Worm (Caenorhabditis elegans) whole organism, young adult: Measurements from ENCODE around the gene F42D1.4.
A peak's percentile ranks its signal among the peaks of the same experiment; 100 is the strongest.

ENCODE experiments used
- B0019.2 ChIP-seq: fragments of 200-800 bp; sonication (Bioruptor generic); conservative IDR thresholded peaks from 2 replicates; pipeline ENCODE4 v1.3.6; 2022; ENCODE audit warnings: missing genetic modification reagents, missing genetic modification characterization, missing compliant biosample characterization
- B0035.1 ChIP-seq: sonication (generic microtip); optimal IDR thresholded peaks from 2 replicates; lab custom pipeline; 2016; ENCODE audit warnings: missing genetic modification characterization, mild to moderate bottlenecking, missing compliant biosample characterization, missing genotype, missing genetic modification reagents
- B0261.1 ChIP-seq: sonication (generic microtip); optimal IDR thresholded peaks from 2 replicates; lab custom pipeline; 2016; ENCODE audit warnings: mild to moderate bottlenecking, missing genetic modification characterization, moderate library complexity, missing compliant biosample characterization
- C06A6.2 ChIP-seq: fragments of 200-800 bp; sonication (Bioruptor generic); conservative IDR thresholded peaks from 2 replicates; pipeline ENCODE4 v1.3.6; 2022; ENCODE audit warnings: missing genetic modification characterization, missing compliant biosample characterization
- F10E7.11 ChIP-seq: sonication (generic microtip); optimal IDR thresholded peaks from 2 replicates; lab custom pipeline; 2017; ENCODE audit warnings: mild to moderate bottlenecking, missing genetic modification characterization, moderate library complexity, missing compliant biosample characterization
- F22D6.2 ChIP-seq: sonication (generic microtip); optimal IDR thresholded peaks from 2 replicates; lab custom pipeline; 2016; ENCODE audit warnings: mild to moderate bottlenecking, missing genetic modification characterization, missing compliant biosample characterization
- F39B2.1 ChIP-seq: fragments of 200-800 bp; sonication (Bioruptor generic); IDR thresholded peaks from 2 replicates; pipeline ENCODE4 v1.3.6; 2022; ENCODE audit warnings: missing genetic modification reagents, missing genetic modification characterization, missing compliant biosample characterization
- F52B5.7 ChIP-seq: sonication (generic microtip); optimal IDR thresholded peaks from 2 replicates; lab custom pipeline; 2016; ENCODE audit warnings: mild to moderate bottlenecking, missing genetic modification characterization, missing compliant biosample characterization
- Y56A3A.18 ChIP-seq: fragments of 200-800 bp; sonication (Bioruptor generic); IDR thresholded peaks from 2 replicates; pipeline ENCODE4 v1.3.6; 2022; ENCODE audit warnings: missing genetic modification reagents, missing genetic modification characterization, missing compliant biosample characterization
- Y79H2A.3 ChIP-seq: fragments of 200-800 bp; sonication (Bioruptor generic); conservative IDR thresholded peaks from 2 replicates; pipeline ENCODE4 v1.3.6; 2022; ENCODE audit warnings: missing genetic modification reagents, missing genetic modification characterization, missing compliant biosample characterization
- ZK185.1 ChIP-seq: sonication (generic microtip); optimal IDR thresholded peaks from 2 replicates; lab custom pipeline; 2016; ENCODE audit warnings: mild to moderate bottlenecking, missing genetic modification characterization, missing compliant biosample characterization; ENCODE audit not compliant: poor library complexity, severe bottlenecking
- aptf-3 ChIP-seq: fragments of 200-800 bp; sonication (Bioruptor generic); IDR thresholded peaks from 2 replicates; pipeline ENCODE4 v1.3.6; 2022; ENCODE audit warnings: missing genetic modification characterization, missing compliant biosample characterization
- attf-3 ChIP-seq: fragments of 200-800 bp; sonication (Bioruptor generic); conservative IDR thresholded peaks from 2 replicates; pipeline ENCODE4 v1.3.6; 2022; ENCODE audit warnings: missing genetic modification reagents, missing genetic modification characterization, missing compliant biosample characterization
- attf-6 ChIP-seq: fragments of 200-800 bp; sonication (Bioruptor generic); IDR thresholded peaks from 2 replicates; pipeline ENCODE4 v1.3.6; 2022; ENCODE audit warnings: missing genetic modification reagents, missing genetic modification characterization, missing compliant biosample characterization
- cebp-1 ChIP-seq, 2 experiments: fragments of 200-800 bp in 1 of 2; sonication (Bioruptor generic) in 1 of 2; sonication (generic microtip) in 1 of 2; IDR thresholded peaks in 1 of 2; optimal IDR thresholded peaks in 1 of 2; 2 replicates each; pipeline versions ENCODE4 v1.3.6 to Lab custom; 2017 to 2022; ENCODE audit warnings: missing compliant biosample characterization in 2 of 2, missing genetic modification characterization in 2 of 2, mild to moderate bottlenecking in 1 of 2, missing genetic modification reagents in 1 of 2, moderate library complexity in 1 of 2
- ceh-91 ChIP-seq: fragments of 200-800 bp; sonication (Bioruptor generic); IDR thresholded peaks from 2 replicates; pipeline ENCODE4 v1.3.6; 2022; ENCODE audit warnings: missing genetic modification reagents, missing genetic modification characterization, missing compliant biosample characterization
- die-1 ChIP-seq: sonication (generic microtip); optimal IDR thresholded peaks from 2 replicates; lab custom pipeline; 2016; ENCODE audit warnings: missing genotype, mild to moderate bottlenecking, missing genetic modification characterization, missing compliant biosample characterization
- dox-1 ChIP-seq: fragments of 200-800 bp; sonication (Bioruptor generic); IDR thresholded peaks from 2 replicates; pipeline ENCODE4 v1.3.6; 2022; ENCODE audit warnings: missing genetic modification reagents, missing genetic modification characterization, missing compliant biosample characterization
- dpff-1 ChIP-seq: sonication (generic microtip); optimal IDR thresholded peaks from 2 replicates; lab custom pipeline; 2017; ENCODE audit warnings: mild to moderate bottlenecking, missing genetic modification characterization, missing compliant biosample characterization
- ekl-4 ChIP-seq: fragments of 200-800 bp; sonication (Bioruptor generic); IDR thresholded peaks from 2 replicates; pipeline ENCODE4 v1.3.6; 2022; ENCODE audit warnings: missing genetic modification reagents, missing genetic modification characterization, missing compliant biosample characterization
- fkh-3 ChIP-seq: sonication (generic microtip); optimal IDR thresholded peaks from 2 replicates; lab custom pipeline; 2016; ENCODE audit warnings: mild to moderate bottlenecking, missing genetic modification characterization, missing compliant biosample characterization
- hlh-26 ChIP-seq: fragments of 200-800 bp; sonication (Bioruptor generic); conservative IDR thresholded peaks from 2 replicates; pipeline ENCODE4 v1.3.6; 2022; ENCODE audit warnings: missing genetic modification reagents, missing genetic modification characterization, missing compliant biosample characterization
- hmg-1.2 ChIP-seq: fragments of 200-800 bp; sonication (Bioruptor generic); IDR thresholded peaks from 2 replicates; pipeline ENCODE4 v1.3.6; 2022; ENCODE audit warnings: missing genetic modification reagents, missing genetic modification characterization, missing compliant biosample characterization
- hmg-20 ChIP-seq: fragments of 200-800 bp; sonication (Bioruptor generic); IDR thresholded peaks from 2 replicates; pipeline ENCODE4 v1.3.6; 2022; ENCODE audit warnings: missing genetic modification reagents, missing genetic modification characterization, missing compliant biosample characterization
- hrde-1 ChIP-seq: sonication (generic microtip); optimal IDR thresholded peaks from 2 replicates; lab custom pipeline; 2016; ENCODE audit warnings: missing genetic modification characterization, mild to moderate bottlenecking, missing compliant biosample characterization, moderate library complexity, missing genotype, missing genetic modification reagents, borderline replicate concordance
- lag-1 ChIP-seq: fragments of 200-800 bp; sonication (Bioruptor generic); IDR thresholded peaks from 2 replicates; pipeline ENCODE4 v1.3.6; 2022; ENCODE audit warnings: missing genetic modification reagents, missing genetic modification characterization, missing compliant biosample characterization
- let-526 ChIP-seq: fragments of 200-800 bp; sonication (Bioruptor generic); IDR thresholded peaks from 2 replicates; pipeline ENCODE4 v1.3.6; 2022; ENCODE audit warnings: missing genetic modification reagents, missing genetic modification characterization, missing compliant biosample characterization
- let-607 ChIP-seq, 2 experiments: fragments of 200-800 bp in 1 of 2; sonication (Bioruptor generic) in 1 of 2; sonication (generic microtip) in 1 of 2; optimal IDR thresholded peaks; 2 replicates each; lab custom pipeline; 2016 to 2018; ENCODE audit warnings: mild to moderate bottlenecking in 2 of 2, missing compliant biosample characterization in 2 of 2, missing genetic modification characterization in 2 of 2, moderate library complexity in 2 of 2, missing genotype in 1 of 2
- lin-40 ChIP-seq: sonication (generic microtip); optimal IDR thresholded peaks from 2 replicates; lab custom pipeline; 2016; ENCODE audit warnings: missing genetic modification characterization, mild to moderate bottlenecking, missing compliant biosample characterization, missing genotype, missing genetic modification reagents
- lin-54 ChIP-seq: fragments of 200-800 bp; sonication (Bioruptor generic); optimal IDR thresholded peaks from 2 replicates; lab custom pipeline; 2018; ENCODE audit warnings: mild to moderate bottlenecking, missing genetic modification characterization, missing compliant biosample characterization
- mcd-1 ChIP-seq: fragments of 200-800 bp; sonication (Bioruptor generic); IDR thresholded peaks from 2 replicates; pipeline ENCODE4 v1.3.6; 2022; ENCODE audit warnings: missing genetic modification reagents, missing genetic modification characterization, missing compliant biosample characterization
- nfya-2 ChIP-seq: fragments of 200-800 bp; sonication (Bioruptor generic); IDR thresholded peaks from 2 replicates; pipeline ENCODE4 v1.3.6; 2022; ENCODE audit warnings: missing genetic modification reagents, missing genetic modification characterization, missing compliant biosample characterization
- nfyb-1 ChIP-seq: fragments of 200-800 bp; sonication (Bioruptor generic); IDR thresholded peaks from 2 replicates; pipeline ENCODE4 v1.3.6; 2022; ENCODE audit warnings: missing genetic modification reagents, missing genetic modification characterization, missing compliant biosample characterization
- nhr-80 ChIP-seq: sonication (generic microtip); optimal IDR thresholded peaks from 2 replicates; lab custom pipeline; 2016; ENCODE audit warnings: missing genetic modification characterization, missing compliant biosample characterization
- nhr-90 ChIP-seq: sonication (generic microtip); optimal IDR thresholded peaks from 2 replicates; lab custom pipeline; 2016; ENCODE audit warnings: missing genotype, mild to moderate bottlenecking, missing genetic modification characterization, missing compliant biosample characterization
- pbrm-1 ChIP-seq: fragments of 200-800 bp; sonication (Bioruptor generic); IDR thresholded peaks from 2 replicates; pipeline ENCODE4 v1.3.6; 2022; ENCODE audit warnings: missing genetic modification reagents, missing genetic modification characterization, missing compliant biosample characterization
- pha-4 ChIP-seq: fragments of 150-350 bp; sonication (generic microtip); optimal IDR thresholded peaks from 2 replicates; lab custom pipeline; 2014; ENCODE audit warnings: missing biosample characterization, missing genetic modification reagents, missing genetic modification characterization
- rec-8 ChIP-seq, 2 experiments: sonication (generic microtip); optimal IDR thresholded peaks; 2 replicates each; lab custom pipeline; 2016; ENCODE audit warnings: mild to moderate bottlenecking in 2 of 2, missing genetic modification characterization in 2 of 2, missing genetic modification reagents in 2 of 2, missing genotype in 2 of 2, missing biosample characterization in 1 of 2, missing compliant biosample characterization in 1 of 2, moderate library complexity in 1 of 2
- sdz-38 ChIP-seq: sonication (generic microtip); optimal IDR thresholded peaks from 2 replicates; lab custom pipeline; 2016; ENCODE audit warnings: missing genotype, missing genetic modification characterization, missing compliant biosample characterization
- snpc-1.3 ChIP-seq: sonication (generic microtip); optimal IDR thresholded peaks from 2 replicates; lab custom pipeline; 2017; ENCODE audit warnings: missing genetic modification characterization, mild to moderate bottlenecking, missing compliant biosample characterization, antibody characterized with exemption, moderate library complexity, missing genotype, missing genetic modification reagents; ENCODE audit not compliant: insufficient read depth
- tbp1 ChIP-seq: fragments of 200-800 bp; sonication (Bioruptor generic); optimal IDR thresholded peaks from 2 replicates; lab custom pipeline; 2018; ENCODE audit warnings: mild to moderate bottlenecking, missing genetic modification characterization, missing compliant biosample characterization
- tbx-9 ChIP-seq: sonication (generic microtip); optimal IDR thresholded peaks from 2 replicates; lab custom pipeline; 2016; ENCODE audit warnings: borderline replicate concordance, missing genetic modification characterization, inconsistent platforms, missing compliant biosample characterization
- tlf-1 ChIP-seq: fragments of 200-800 bp; sonication (Bioruptor generic); optimal IDR thresholded peaks from 2 replicates; lab custom pipeline; 2018; ENCODE audit warnings: mild to moderate bottlenecking, missing genetic modification characterization, missing compliant biosample characterization
- unc-130 ChIP-seq: sonication (generic microtip); optimal IDR thresholded peaks from 2 replicates; lab custom pipeline; 2016; ENCODE audit warnings: missing genetic modification reagents, missing genetic modification characterization, missing compliant biosample characterization
- unc-62 ChIP-seq: fragments of 150-350 bp; optimal IDR thresholded peaks from 2 replicates; lab custom pipeline; 2014; ENCODE audit warnings: missing biosample characterization, missing genetic modification reagents, missing genetic modification characterization
- xnd-1 ChIP-seq: sonication (generic microtip); optimal IDR thresholded peaks from 2 replicates; lab custom pipeline; 2016; ENCODE audit warnings: missing genotype, missing genetic modification reagents, missing genetic modification characterization, missing compliant biosample characterization
- ztf-3 ChIP-seq: fragments of 200-800 bp; sonication (Bioruptor generic); optimal IDR thresholded peaks from 2 replicates; lab custom pipeline; 2018; ENCODE audit warnings: mild to moderate bottlenecking, missing genetic modification characterization, missing compliant biosample characterization
- ztf-6 ChIP-seq: fragments of 200-800 bp; sonication (Bioruptor generic); IDR thresholded peaks from 2 replicates; pipeline ENCODE4 v1.3.6; 2022; ENCODE audit warnings: missing genetic modification reagents, missing genetic modification characterization, missing compliant biosample characterization

Gene F42D1.4

DNA sequence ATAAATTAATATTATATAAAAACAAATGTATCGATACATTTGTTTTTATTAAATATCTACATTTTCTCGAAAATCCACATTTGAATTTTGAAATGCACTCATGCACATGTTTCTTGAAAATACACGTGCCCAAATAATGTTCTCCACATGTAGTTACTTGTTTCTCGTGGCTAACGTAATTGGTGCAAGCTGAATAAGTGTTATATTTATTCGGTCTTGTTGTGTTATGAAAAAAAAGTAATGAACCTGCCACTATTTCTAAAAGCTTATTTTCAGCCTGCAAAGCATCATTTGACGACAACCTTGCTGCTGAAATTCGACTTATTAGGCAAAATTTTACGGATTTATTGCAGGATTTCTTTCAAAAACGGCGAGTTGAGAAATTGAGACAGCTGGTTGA lies 6.4 kb downstream of the F42D1.4 start (continued):
- TF ChIP-seq lag-1 (GFP tag; lab: Robert Waterston, UW): no peak
- no peak for TF ChIP-seq unc-62 (GFP tag; lab: Kevin White, UChicago)
- no peak for TF ChIP-seq B0261.1 (tag; lab: Kevin White, UChicago)
- no peak for TF ChIP-seq Y79H2A.3 (GFP tag; lab: Robert Waterston, UW)
- no peak for TF ChIP-seq F10E7.11 (tag; lab: Kevin White, UChicago)
- peak in 1 of 2 experiments; percentile 8 for TF ChIP-seq let-607 (tag; optimal IDR thresholded peaks at IDR 0.05; lab: Kevin White, UChicago)
- TF ChIP-seq C06A6.2: peak; percentile 79
- peak; percentile 36 for TF ChIP-seq tlf-1 (GFP tag; lab: Kevin White, UChicago)
- TF ChIP-seq snpc-1.3 (tag; lab: Kevin White, UChicago): no peak
- TF ChIP-seq lin-40 (tag; lab: Kevin White, UChicago): peak; percentile 92
- no peak for TF ChIP-seq dpff-1
- TF ChIP-seq nhr-90 (tag; lab: Kevin White, UChicago): no peak
- no peak for TF ChIP-seq B0035.1 (tag; lab: Kevin White, UChicago)
- no peak for TF ChIP-seq ztf-6 (GFP tag; lab: Robert Waterston, UW)
- TF ChIP-seq die-1: no peak
- no peak for TF ChIP-seq pha-4 (tag; lab: Kevin White, UChicago)
- no peak for TF ChIP-seq F39B2.1 (GFP tag; lab: Robert Waterston, UW)
- 0 out of 2 replicates have a peak, but pooled peaks have one; percentile 16 for TF ChIP-seq mcd-1 (GFP tag; lab: Robert Waterston, UW)
- TF ChIP-seq nfya-2 (GFP tag; lab: Robert Waterston, UW): no peak
- no peak for TF ChIP-seq attf-3 (GFP tag; lab: Robert Waterston, UW)
- no peak for TF ChIP-seq hrde-1 (tag; lab: Kevin White, UChicago)
- no peak for TF ChIP-seq xnd-1
- TF ChIP-seq hmg-20 (GFP tag; lab: Robert Waterston, UW): no peak
- peak; percentile 48 for TF ChIP-seq tbp1
- TF ChIP-seq lin-54: no peak
- TF ChIP-seq let-526 (GFP tag; lab: Robert Waterston, UW): no peak
- TF ChIP-seq ekl-4: no peak
- peak; percentile 13 for TF ChIP-seq F22D6.2
- no peak for TF ChIP-seq sdz-38
- no peak for TF ChIP-seq tbx-9
- TF ChIP-seq cebp-1 (GFP tag; IDR thresholded peaks at IDR 0.05; lab: Robert Waterston, UW): no peak
- peak; percentile 56 for TF ChIP-seq cebp-1 (tag; optimal IDR thresholded peaks at IDR 0.05; lab: Kevin White, UChicago)
- no peak for TF ChIP-seq B0019.2 (GFP tag; lab: Robert Waterston, UW)
- TF ChIP-seq hlh-26 (GFP tag; lab: Robert Waterston, UW): no peak
- TF ChIP-seq aptf-3 (GFP tag; lab: Robert Waterston, UW): no peak
- no peak for TF ChIP-seq rec-8 (tag; optimal IDR thresholded peaks at IDR 0.05; lab: Kevin White, UChicago)
- TF ChIP-seq fkh-3 (tag; lab: Kevin White, UChicago): no peak
- TF ChIP-seq ztf-3: no peak
- TF ChIP-seq nhr-80: peak; percentile 19
- peak; percentile 68 for TF ChIP-seq ZK185.1
- no peak for TF ChIP-seq nfyb-1 (GFP tag; lab: Robert Waterston, UW)
- TF ChIP-seq unc-130 (GFP tag; lab: Kevin White, UChicago): no peak
- TF ChIP-seq ceh-91 (GFP tag; lab: Robert Waterston, UW): no peak
- no peak for TF ChIP-seq pbrm-1 (GFP tag; lab: Robert Waterston, UW)
- no peak for TF ChIP-seq F52B5.7 (tag; lab: Kevin White, UChicago)
- TF ChIP-seq attf-6 (GFP tag; lab: Robert Waterston, UW): no peak
- TF ChIP-seq hmg-1.2: peak; percentile 25; the same call in 1 of the 2 replicates
- TF ChIP-seq dox-1: peak; percentile 43; the same call in 1 of the 2 replicates
- TF ChIP-seq Y56A3A.18 (GFP tag; lab: Robert Waterston, UW): no peak
